Fruit fly (Drosophila melanogaster) Kc167 (cell line): ENCODE results near the gene CadN2.

Source experiments
- Myc ChIP-seq: fragments of >200 bp; optimal IDR thresholded peaks from 2 replicates; lab custom pipeline; 2017; ENCODE audit warnings: missing external identifiers
- Sin3A ChIP-seq: fragments of >200 bp; optimal IDR thresholded peaks from 2 replicates; lab custom pipeline; 2018; ENCODE audit warnings: missing external identifiers
- h ChIP-seq: fragments of >200 bp; optimal IDR thresholded peaks from 3 replicates; lab custom pipeline; 2018; ENCODE audit warnings: missing external identifiers
- insv ChIP-seq: fragments of >200 bp; optimal IDR thresholded peaks from 3 replicates; lab custom pipeline; 2018; ENCODE audit warnings: missing external identifiers
- psq ChIP-seq: fragments of >200 bp; optimal IDR thresholded peaks from 2 replicates; lab custom pipeline; 2017; ENCODE audit warnings: missing external identifiers
- ttk ChIP-seq: sonication (Bioruptor generic); optimal IDR thresholded peaks from 2 replicates; lab custom pipeline; 2017; ENCODE audit warnings: missing external identifiers

The CadN2 gene

dm6 chr2L:17768580-17768979, 106.5 kb downstream of the CadN2 start:
- TF ChIP-seq ttk (no peak), h (lab: Kevin White, UChicago) (no peak), Myc (no peak), psq (lab: Kevin White, UChicago) (no peak), insv (lab: Kevin White, UChicago) (no peak), Sin3A (lab: Kevin White, UChicago) (no peak)

dm6 chr2L:17763173-17763572, 111.9 kb downstream of the CadN2 start:
- TF ChIP-seq insv (lab: Kevin White, UChicago) (no peak), psq (lab: Kevin White, UChicago) (no peak), Sin3A (lab: Kevin White, UChicago) (no peak), Myc (no peak), ttk (no peak), h (lab: Kevin White, UChicago) (no peak)

- TF ChIP-seq Myc (no peak), Sin3A (lab: Kevin White, UChicago) (no peak)
Observed at dm6 chr2L:17755576-17755975, 119.5 kb downstream of the CadN2 start.

- TF ChIP-seq Sin3A (lab: Kevin White, UChicago) (no peak), psq (lab: Kevin White, UChicago) (no peak), ttk (no peak), insv (lab: Kevin White, UChicago) (no peak)
Observed at dm6 chr2L:17754108-17754507, 120.9 kb downstream of the CadN2 start.

dm6 chr2L:17752406-17752805, 122.6 kb downstream of the CadN2 start:
- TF ChIP-seq ttk (no peak), h (lab: Kevin White, UChicago) (no peak), Sin3A (lab: Kevin White, UChicago) (no peak), insv (lab: Kevin White, UChicago) (no peak), psq (lab: Kevin White, UChicago) (no peak)

dm6 chr2L:17751220-17751619, 123.8 kb downstream of the CadN2 start:
- TF ChIP-seq Sin3A (lab: Kevin White, UChicago) = no peak
- TF ChIP-seq h (lab: Kevin White, UChicago) = no peak
- no peak for TF ChIP-seq psq (lab: Kevin White, UChicago)
- no peak for TF ChIP-seq insv (lab: Kevin White, UChicago)
- TF ChIP-seq Myc = no peak
- TF ChIP-seq ttk = no peak

- no peak for TF ChIP-seq psq (lab: Kevin White, UChicago)
- no peak for TF ChIP-seq Myc
- no peak for TF ChIP-seq h (lab: Kevin White, UChicago)
- no peak for TF ChIP-seq Sin3A (lab: Kevin White, UChicago)
- TF ChIP-seq ttk = no peak
- no peak for TF ChIP-seq insv (lab: Kevin White, UChicago)
Observed at dm6 chr2L:17750141-17750540, 124.9 kb downstream of the CadN2 start.

- TF ChIP-seq Sin3A (lab: Kevin White, UChicago) (no peak), psq (lab: Kevin White, UChicago) (no peak), insv (lab: Kevin White, UChicago) (no peak), ttk (no peak), h (lab: Kevin White, UChicago) (no peak), Myc (no peak)
Observed at dm6 chr2L:17748746-17749358, 126.2 kb downstream of the CadN2 start.

dm6 chr2L:17747133-17747824, 127.8 kb downstream of the CadN2 start:
- TF ChIP-seq h (lab: Kevin White, UChicago) (no peak), Sin3A (lab: Kevin White, UChicago) (no peak), insv (lab: Kevin White, UChicago) (no peak), ttk (no peak), psq (lab: Kevin White, UChicago) (no peak), Myc (no peak)

- TF ChIP-seq Myc (no peak), insv (lab: Kevin White, UChicago) (no peak), psq (lab: Kevin White, UChicago) (no peak), ttk (no peak), h (lab: Kevin White, UChicago) (no peak), Sin3A (lab: Kevin White, UChicago) (no peak)
Observed at dm6 chr2L:17745472-17745871, 129.6 kb downstream of the CadN2 start.

dm6 chr2L:17743735-17744134, 131.3 kb downstream of the CadN2 start:
- TF ChIP-seq ttk = no peak
- TF ChIP-seq insv (lab: Kevin White, UChicago) = no peak
- no peak for TF ChIP-seq Sin3A (lab: Kevin White, UChicago)
- no peak for TF ChIP-seq psq (lab: Kevin White, UChicago)

- no peak for TF ChIP-seq ttk
- no peak for TF ChIP-seq h (lab: Kevin White, UChicago)
- no peak for TF ChIP-seq Myc
- no peak for TF ChIP-seq Sin3A (lab: Kevin White, UChicago)
- TF ChIP-seq psq (lab: Kevin White, UChicago) = no peak
- no peak for TF ChIP-seq insv (lab: Kevin White, UChicago)
Observed at dm6 chr2L:17741527-17741926, 133.5 kb downstream of the CadN2 start.

- TF ChIP-seq insv (lab: Kevin White, UChicago) (no peak), ttk (no peak), Myc (no peak), psq (lab: Kevin White, UChicago) (no peak), h (lab: Kevin White, UChicago) (no peak), Sin3A (lab: Kevin White, UChicago) (no peak)
Observed at dm6 chr2L:17741123-17741522, 133.9 kb downstream of the CadN2 start.
